Fruit fly (Drosophila melanogaster) whole organism, embryonic: ENCODE data around the gene hob.
A peak's percentile ranks its signal among the peaks of the same experiment; 100 is the strongest.

Experiments used
- CG11398 ChIP-seq: fragments of 200-800 bp; sonication (Bioruptor generic); optimal IDR thresholded peaks from 2 replicates; lab custom pipeline; 2016; ENCODE audit warnings: missing biosample characterization, missing genetic modification characterization
- CG12236 ChIP-seq: fragments of 200-800 bp; sonication (Bioruptor generic); optimal IDR thresholded peaks from 2 replicates; lab custom pipeline; 2016; ENCODE audit warnings: missing biosample characterization, missing genetic modification characterization
- CG13894 ChIP-seq: fragments of 200-800 bp; sonication (Bioruptor generic); optimal IDR thresholded peaks from 3 replicates; lab custom pipeline; 2018; ENCODE audit warnings: missing biosample characterization, mild to moderate bottlenecking, missing genetic modification characterization, moderate library complexity
- CG15601 ChIP-seq: fragments of 200-800 bp; sonication (Bioruptor generic); optimal IDR thresholded peaks from 3 replicates; lab custom pipeline; 2019; ENCODE audit warnings: missing biosample characterization, mild to moderate bottlenecking, missing genetic modification characterization, moderate library complexity
- CG15696 ChIP-seq: fragments of 200-800 bp; sonication (Bioruptor generic); optimal IDR thresholded peaks from 2 replicates; lab custom pipeline; 2019; ENCODE audit warnings: missing biosample characterization, mild to moderate bottlenecking, missing genetic modification characterization, moderate library complexity
- CG17829 ChIP-seq: fragments of 200-800 bp; optimal IDR thresholded peaks from 2 replicates; lab custom pipeline; 2019; ENCODE audit warnings: missing biosample characterization, mild to moderate bottlenecking, missing genetic modification characterization, moderate library complexity
- CG2129 ChIP-seq: fragments of 200-800 bp; sonication (Bioruptor generic); IDR thresholded peaks from 2 replicates; pipeline ENCODE4 v1.3.6; 2022; ENCODE audit warnings: missing biosample characterization, missing genetic modification characterization; ENCODE audit not compliant: partially characterized antibody
- CG2875 ChIP-seq: fragments of 200-800 bp; sonication (Bioruptor generic); optimal IDR thresholded peaks from 2 replicates; lab custom pipeline; 2017; ENCODE audit warnings: missing biosample characterization, mild to moderate bottlenecking, missing genetic modification characterization, missing genetic modification reagents
- CG32767 ChIP-seq: fragments of 200-800 bp; sonication (Bioruptor generic); IDR thresholded peaks from 2 replicates; pipeline ENCODE4 v1.3.6; 2022; ENCODE audit warnings: missing biosample characterization, missing genetic modification characterization
- CG7271 ChIP-seq: fragments of 200-800 bp; sonication (Bioruptor generic); optimal IDR thresholded peaks from 2 replicates; lab custom pipeline; 2018; ENCODE audit warnings: missing biosample characterization, mild to moderate bottlenecking, missing genetic modification characterization, moderate library complexity
- CG8290 ChIP-seq, 3 experiments: fragments of 200-800 bp; sonication (Bioruptor generic); optimal IDR thresholded peaks; 2 replicates each; lab custom pipeline; 2016 to 2019; ENCODE audit warnings: missing biosample characterization in 3 of 3, missing genetic modification characterization in 3 of 3, mild to moderate bottlenecking in 2 of 3, moderate library complexity in 1 of 3
- CG9215 ChIP-seq: fragments of 200-800 bp; sonication (Bioruptor generic); IDR thresholded peaks from 2 replicates; pipeline ENCODE4 v1.3.6; 2022; ENCODE audit warnings: missing biosample characterization, missing genetic modification characterization
- CG9727 ChIP-seq: fragments of 200-800 bp; sonication (Bioruptor generic); optimal IDR thresholded peaks from 3 replicates; lab custom pipeline; 2017; ENCODE audit warnings: missing biosample characterization, mild to moderate bottlenecking, missing genetic modification characterization
- Camta ChIP-seq: fragments of 200-800 bp; sonication (Bioruptor generic); optimal IDR thresholded peaks from 2 replicates; lab custom pipeline; 2016; ENCODE audit warnings: missing biosample characterization, missing genetic modification characterization
- D19B ChIP-seq: fragments of 200-800 bp; sonication (Bioruptor generic); optimal IDR thresholded peaks from 2 replicates; lab custom pipeline; 2017; ENCODE audit warnings: missing biosample characterization, mild to moderate bottlenecking, missing genetic modification characterization
- Deaf1 ChIP-seq: fragments of 200-800 bp; optimal IDR thresholded peaks from 3 replicates; lab custom pipeline; 2019; ENCODE audit warnings: missing biosample characterization, mild to moderate bottlenecking, missing genetic modification characterization, moderate library complexity
- Dfd ChIP-seq, 2 experiments: fragments of >200 bp; optimal IDR thresholded peaks; 2 replicates each; lab custom pipeline; 2017; ENCODE audit warnings: missing biosample characterization in 2 of 2, missing genetic modification characterization in 2 of 2
- Hand ChIP-seq: fragments of 200-800 bp; sonication (Bioruptor generic); optimal IDR thresholded peaks from 2 replicates; lab custom pipeline; 2017; ENCODE audit warnings: mild to moderate bottlenecking, missing biosample characterization, missing genetic modification reagents, missing genetic modification characterization
- Hr51 ChIP-seq, 2 experiments: fragments of 200-800 bp; sonication (Bioruptor generic); optimal IDR thresholded peaks; 2 replicates in 1 of 2; 3 replicates in 1 of 2; lab custom pipeline; 2016 to 2018; ENCODE audit warnings: missing biosample characterization in 2 of 2, missing genetic modification characterization in 2 of 2, mild to moderate bottlenecking in 1 of 2, moderate library complexity in 1 of 2
- Meics ChIP-seq: fragments of 200-800 bp; sonication (Bioruptor generic); optimal IDR thresholded peaks from 2 replicates; lab custom pipeline; 2017; ENCODE audit warnings: missing biosample characterization, mild to moderate bottlenecking, missing genetic modification characterization
- Rfx ChIP-seq: fragments of 200-800 bp; sonication (Bioruptor generic); IDR thresholded peaks from 2 replicates; pipeline ENCODE4 v1.3.6; 2022; ENCODE audit warnings: missing biosample characterization, missing genetic modification characterization
- Side ChIP-seq: fragments of 200-800 bp; sonication (Bioruptor generic); optimal IDR thresholded peaks from 2 replicates; lab custom pipeline; 2016; ENCODE audit warnings: missing biosample characterization, missing genetic modification characterization
- Six4 ChIP-seq: fragments of 200-800 bp; sonication (Bioruptor generic); optimal IDR thresholded peaks from 2 replicates; lab custom pipeline; 2016; ENCODE audit warnings: missing biosample characterization, missing genetic modification characterization
- Stat92E ChIP-seq, 3 experiments: fragments of >200 bp in 2 of 3; fragments of 200-800 bp in 1 of 3; sonication (Bioruptor generic) in 1 of 3; optimal IDR thresholded peaks; 2 replicates each; lab custom pipeline; 2017 to 2019; ENCODE audit warnings: missing biosample characterization in 3 of 3, missing genetic modification characterization in 3 of 3, mild to moderate bottlenecking in 1 of 3, moderate library complexity in 1 of 3
- Vsx1 ChIP-seq: fragments of 200-800 bp; sonication (Bioruptor generic); optimal IDR thresholded peaks from 2 replicates; lab custom pipeline; 2017; ENCODE audit warnings: missing biosample characterization, mild to moderate bottlenecking, missing genetic modification characterization, missing genetic modification reagents
- aop ChIP-seq: fragments of 200-800 bp; sonication (Bioruptor generic); IDR thresholded peaks from 2 replicates; pipeline ENCODE4 v1.3.6; 2022; ENCODE audit warnings: missing biosample characterization, missing genetic modification characterization
- ase ChIP-seq: fragments of 200-800 bp; sonication (Bioruptor generic); IDR thresholded peaks from 3 replicates; pipeline ENCODE4 v1.3.6; 2022; ENCODE audit warnings: missing biosample characterization, missing genetic modification characterization
- bbx ChIP-seq: fragments of 200-800 bp; sonication (Bioruptor generic); IDR thresholded peaks from 2 replicates; pipeline ENCODE4 v1.3.6; 2022; ENCODE audit warnings: missing biosample characterization, missing genetic modification characterization; ENCODE audit not compliant: partially characterized antibody
- cas ChIP-seq: fragments of 200-800 bp; sonication (Bioruptor generic); IDR thresholded peaks from 2 replicates; pipeline ENCODE4 v1.3.6; 2022; ENCODE audit warnings: missing biosample characterization, missing genetic modification characterization
- cato ChIP-seq: fragments of 200-800 bp; sonication (Bioruptor generic); optimal IDR thresholded peaks from 2 replicates; lab custom pipeline; 2016; ENCODE audit warnings: missing biosample characterization, missing genetic modification characterization, borderline replicate concordance
- caup ChIP-seq: fragments of 200-800 bp; sonication (Bioruptor generic); optimal IDR thresholded peaks from 3 replicates; lab custom pipeline; 2017; ENCODE audit warnings: missing biosample characterization, mild to moderate bottlenecking, missing genetic modification characterization, moderate library complexity; ENCODE audit not compliant: severe bottlenecking
- cwo ChIP-seq: fragments of 200-800 bp; sonication (Bioruptor generic); optimal IDR thresholded peaks from 3 replicates; lab custom pipeline; 2017; ENCODE audit warnings: missing biosample characterization, missing genetic modification characterization, mild to moderate bottlenecking, moderate library complexity, missing genetic modification reagents
- danr ChIP-seq: fragments of 200-800 bp; sonication (Bioruptor generic); IDR thresholded peaks from 2 replicates; pipeline ENCODE4 v1.3.6; 2022; ENCODE audit warnings: missing biosample characterization, missing genetic modification characterization
- fd102C ChIP-seq: fragments of 200-800 bp; sonication (Bioruptor generic); optimal IDR thresholded peaks from 2 replicates; lab custom pipeline; 2018; ENCODE audit warnings: missing biosample characterization, mild to moderate bottlenecking, missing genetic modification characterization, moderate library complexity
- gcm ChIP-seq: fragments of 200-800 bp; sonication (Bioruptor generic); optimal IDR thresholded peaks from 2 replicates; lab custom pipeline; 2019; ENCODE audit warnings: missing biosample characterization, mild to moderate bottlenecking, missing genetic modification characterization, moderate library complexity
- gro ChIP-seq: fragments of 200-800 bp; sonication (Bioruptor generic); optimal IDR thresholded peaks from 2 replicates; lab custom pipeline; 2016; ENCODE audit warnings: missing biosample characterization, missing genetic modification characterization
- gt ChIP-seq: fragments of 200-800 bp; sonication (Bioruptor generic); IDR thresholded peaks from 2 replicates; pipeline ENCODE4 v1.3.6; 2022; ENCODE audit warnings: missing biosample characterization, missing genetic modification characterization
- klu ChIP-seq: fragments of 200-800 bp; sonication (Bioruptor generic); IDR thresholded peaks from 2 replicates; pipeline ENCODE4 v1.3.6; 2022; ENCODE audit warnings: missing biosample characterization, missing genetic modification characterization
- luna ChIP-seq: fragments of 200-800 bp; sonication (Bioruptor generic); optimal IDR thresholded peaks from 2 replicates; lab custom pipeline; 2016; ENCODE audit warnings: missing biosample characterization, missing genetic modification characterization
- odd ChIP-seq: fragments of 200-800 bp; sonication (Bioruptor generic); optimal IDR thresholded peaks from 2 replicates; lab custom pipeline; 2017; ENCODE audit warnings: missing biosample characterization, mild to moderate bottlenecking, missing genetic modification characterization
- pan ChIP-seq, 4 experiments: fragments of >200 bp in 3 of 4; fragments of 200-800 bp in 1 of 4; sonication (Bioruptor generic) in 1 of 4; optimal IDR thresholded peaks in 3 of 4; IDR thresholded peaks in 1 of 4; 2 replicates each; pipeline versions ENCODE4 v1.3.6 to Lab custom; 2017 to 2022; ENCODE audit warnings: missing biosample characterization in 2 of 4, missing genetic modification characterization in 2 of 4, mixed read lengths in 1 of 4
- prd ChIP-seq, 3 experiments: fragments of >200 bp in 2 of 3; fragments of 200-800 bp in 1 of 3; sonication (Bioruptor generic) in 1 of 3; optimal IDR thresholded peaks in 2 of 3; IDR thresholded peaks in 1 of 3; 2 replicates in 2 of 3; 3 replicates in 1 of 3; pipeline versions ENCODE4 v1.3.6 to Lab custom; 2017 to 2022; ENCODE audit warnings: missing biosample characterization in 1 of 3, missing genetic modification characterization in 1 of 3
- psq ChIP-seq: fragments of 200-800 bp; sonication (Bioruptor generic); optimal IDR thresholded peaks from 2 replicates; lab custom pipeline; 2017; ENCODE audit warnings: missing biosample characterization, missing genetic modification characterization
- run ChIP-seq: fragments of 200-800 bp; sonication (Bioruptor generic); optimal IDR thresholded peaks from 3 replicates; lab custom pipeline; 2018; ENCODE audit warnings: missing biosample characterization, mild to moderate bottlenecking, missing genetic modification characterization
- scrt ChIP-seq: fragments of 200-800 bp; sonication (Bioruptor generic); optimal IDR thresholded peaks from 2 replicates; lab custom pipeline; 2018; ENCODE audit warnings: missing biosample characterization, mild to moderate bottlenecking, missing genetic modification characterization, moderate library complexity
- sob ChIP-seq: fragments of 200-800 bp; sonication (Bioruptor generic); IDR thresholded peaks from 2 replicates; pipeline ENCODE4 v1.3.6; 2022; ENCODE audit warnings: missing biosample characterization, missing genetic modification characterization
- trem ChIP-seq: fragments of 200-800 bp; optimal IDR thresholded peaks from 3 replicates; lab custom pipeline; 2019; ENCODE audit warnings: missing biosample characterization, mild to moderate bottlenecking, missing genetic modification characterization, moderate library complexity
- wek ChIP-seq: fragments of 200-800 bp; sonication (Bioruptor generic); optimal IDR thresholded peaks from 3 replicates; lab custom pipeline; 2018; ENCODE audit warnings: missing biosample characterization, mild to moderate bottlenecking, missing genetic modification characterization, moderate library complexity

Gene hob

DNA sequence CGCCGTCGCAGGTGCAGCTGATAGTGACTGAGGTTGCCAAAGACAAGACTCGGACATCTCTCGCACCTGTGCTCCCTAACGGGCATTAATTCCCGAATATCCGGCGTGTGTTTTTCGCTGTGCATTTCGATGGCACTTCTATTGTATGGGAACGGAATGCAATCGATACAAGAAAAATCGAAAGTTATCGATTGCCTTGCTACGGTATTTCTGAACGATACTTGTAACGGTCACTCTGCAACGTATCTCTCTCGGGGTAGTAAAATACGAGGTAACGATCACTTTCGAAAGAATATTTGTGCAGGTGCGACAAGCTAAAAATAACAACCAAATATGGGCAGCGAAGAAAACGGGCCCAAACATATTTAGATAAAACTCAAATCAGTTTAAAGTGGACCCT, 53.8 kb downstream of the hob start, which contains the start of gene CG32280 (continued):
- TF ChIP-seq gt (no peak), CG32767 (GFP tag; lab: Robert Waterston, UW) (no peak), luna (no peak), CG17829 (peak; percentile 33), gro (GFP tag; lab: Kevin White, UChicago) (peak; percentile 61), CG13894 (tag; lab: Kevin White, UChicago) (no peak), odd (GFP tag; lab: Kevin White, UChicago) (no peak), Dfd (GFP tag; optimal IDR thresholded peaks at IDR 0.05; lab: Kevin White, UChicago) (no peak), ase (GFP tag; lab: Robert Waterston, UW) (no peak), CG8290 (GFP tag; optimal IDR thresholded peaks at IDR 0.05; lab: Kevin White, UChicago) (peak; percentile 19), CG8290 (tag; optimal IDR thresholded peaks at IDR 0.05; lab: Kevin White, UChicago) (no peak), Meics (GFP tag; lab: Kevin White, UChicago) (no peak), danr (GFP tag; lab: Robert Waterston, UW) (no peak), Side (GFP tag; lab: Kevin White, UChicago) (no peak), Hr51 (GFP tag; optimal IDR thresholded peaks at IDR 0.05; lab: Kevin White, UChicago) (no peak), caup (GFP tag; lab: Kevin White, UChicago) (peak; percentile 50), CG11398 (peak; percentile 13), klu (GFP tag; lab: Robert Waterston, UW) (no peak), cwo (no peak), Stat92E (GFP tag; optimal IDR thresholded peaks at IDR 0.05; lab: Kevin White, UChicago) (peak in 1 of 3 experiments; percentile 61), Camta (GFP tag; lab: Kevin White, UChicago) (no peak), CG9215 (no peak), wek (no peak), scrt (GFP tag; lab: Kevin White, UChicago) (no peak), CG9727 (GFP tag; lab: Kevin White, UChicago) (no peak), cato (GFP tag; lab: Kevin White, UChicago) (no peak), cas (GFP tag; lab: Robert Waterston, UW) (no peak), CG15696 (tag; lab: Kevin White, UChicago) (no peak), psq (GFP tag; lab: Kevin White, UChicago) (no peak), sob (GFP tag; lab: Robert Waterston, UW) (peak; percentile 58; the same call in 1 of the 2 replicates), Deaf1 (tag; lab: Kevin White, UChicago) (no peak), Vsx1 (GFP tag; lab: Kevin White, UChicago) (no peak)

DNA sequence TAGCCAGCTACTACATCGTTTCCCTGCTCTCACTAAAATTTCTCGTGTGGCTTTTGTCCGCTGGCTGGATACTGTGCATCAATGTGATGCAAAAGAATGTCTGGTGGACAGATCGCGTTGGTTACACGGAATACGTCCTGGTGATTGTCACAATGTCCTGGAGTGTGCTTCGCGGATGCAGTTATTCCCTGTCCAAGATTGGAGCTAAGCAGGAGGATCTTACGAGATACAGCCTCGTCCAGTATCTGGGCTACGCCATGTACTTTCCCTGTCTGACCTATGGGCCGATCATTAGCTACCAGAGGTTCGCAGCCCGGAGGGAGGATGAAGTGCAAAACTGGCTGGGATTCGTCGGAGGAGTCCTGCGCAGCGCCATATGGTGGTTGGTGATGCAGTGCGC, 56.1 kb downstream of the hob start:
- no peak for TF ChIP-seq bbx (GFP tag; lab: Robert Waterston, UW)
- TF ChIP-seq pan (optimal IDR thresholded peaks at IDR 0.05; lab: Kevin White, UChicago): no peak
- no peak for TF ChIP-seq pan (GFP tag; optimal IDR thresholded peaks at IDR 0.05 in 1 of 2, IDR thresholded peaks at IDR 0.05 in 1 of 2)
- TF ChIP-seq prd (optimal IDR thresholded peaks at IDR 0.05; lab: Kevin White, UChicago): no peak
- TF ChIP-seq prd (GFP tag; IDR thresholded peaks at IDR 0.05; lab: Robert Waterston, UW): no peak

- no peak for TF ChIP-seq CG7271
- TF ChIP-seq Hand (GFP tag; lab: Kevin White, UChicago): no peak
- TF ChIP-seq CG2875 (GFP tag; lab: Kevin White, UChicago): no peak
- TF ChIP-seq fd102C (GFP tag; lab: Kevin White, UChicago): no peak
- no peak for TF ChIP-seq gcm (GFP tag; lab: Kevin White, UChicago)
- no peak for TF ChIP-seq CG12236 (GFP tag; lab: Kevin White, UChicago)
- no peak for TF ChIP-seq Rfx (GFP tag; lab: Robert Waterston, UW)
- no peak for TF ChIP-seq Six4 (GFP tag; lab: Kevin White, UChicago)
- TF ChIP-seq D19B (GFP tag; lab: Kevin White, UChicago): no peak
- no peak for TF ChIP-seq run
- TF ChIP-seq Hr51 (GFP tag; optimal IDR thresholded peaks at IDR 0.05; lab: Kevin White, UChicago): no peak
- no peak for TF ChIP-seq aop
- TF ChIP-seq trem: peak; percentile 11
- peak; percentile 47 for TF ChIP-seq CG2129
- TF ChIP-seq CG15601: no peak
Observed at dm6 chr3L:3161968-3162367, 56.8 kb downstream of the hob start, which contains the start of gene rasp. rasp (plus strand) TSS chr3L:3162180.
